Worm (Caenorhabditis elegans) whole organism, late embryonic: ENCODE data around the gene gur-4.

Experiments used
- T23F11.4 ChIP-seq: fragments of 200-800 bp; sonication (Bioruptor generic); optimal IDR thresholded peaks from 2 replicates; lab custom pipeline; 2018; ENCODE audit warnings: mild to moderate bottlenecking, missing genetic modification characterization, missing compliant biosample characterization
- ama-1 ChIP-seq: fragments of 150-350 bp; optimal IDR thresholded peaks from 2 replicates; lab custom pipeline; 2014
- ceh-19 ChIP-seq: fragments of 200-800 bp; sonication (Bioruptor generic); optimal IDR thresholded peaks from 2 replicates; lab custom pipeline; 2018; ENCODE audit warnings: mild to moderate bottlenecking, missing genetic modification characterization, missing compliant biosample characterization
- ceh-24 ChIP-seq: sonication (generic microtip); optimal IDR thresholded peaks from 2 replicates; lab custom pipeline; 2016; ENCODE audit warnings: mild to moderate bottlenecking, missing genetic modification characterization, missing compliant biosample characterization
- ceh-30 ChIP-seq: fragments of 150-350 bp; optimal IDR thresholded peaks from 2 replicates; lab custom pipeline; 2014; ENCODE audit warnings: missing biosample characterization, missing genetic modification characterization
- ceh-9 ChIP-seq: sonication (generic microtip); optimal IDR thresholded peaks from 2 replicates; lab custom pipeline; 2016; ENCODE audit warnings: mild to moderate bottlenecking, missing genetic modification characterization, inconsistent platforms, missing compliant biosample characterization
- ets-4 ChIP-seq: sonication (generic microtip); optimal IDR thresholded peaks from 2 replicates; lab custom pipeline; 2016; ENCODE audit warnings: missing genetic modification characterization, missing compliant biosample characterization
- fkh-10 ChIP-seq: fragments of 150-350 bp; optimal IDR thresholded peaks from 2 replicates; lab custom pipeline; 2014; ENCODE audit warnings: missing biosample characterization, missing genetic modification reagents, missing genetic modification characterization
- pat-9 ChIP-seq: fragments of 200-800 bp; sonication (Bioruptor generic); optimal IDR thresholded peaks from 2 replicates; lab custom pipeline; 2018; ENCODE audit warnings: mild to moderate bottlenecking, missing genetic modification characterization, moderate library complexity, missing compliant biosample characterization
- pqm-1 ChIP-seq: sonication (generic microtip); optimal IDR thresholded peaks from 2 replicates; lab custom pipeline; 2016; ENCODE audit warnings: missing genetic modification characterization, missing compliant biosample characterization
- pros-1 ChIP-seq: fragments of 150-350 bp; optimal IDR thresholded peaks from 2 replicates; lab custom pipeline; 2014; ENCODE audit warnings: missing biosample characterization, missing genetic modification reagents, missing genetic modification characterization
- rnt-1 ChIP-seq: sonication (generic microtip); optimal IDR thresholded peaks from 2 replicates; lab custom pipeline; 2016; ENCODE audit warnings: missing genetic modification characterization, missing compliant biosample characterization
- tbx-2 ChIP-seq: sonication (generic microtip); optimal IDR thresholded peaks from 2 replicates; lab custom pipeline; 2016; ENCODE audit warnings: missing genetic modification characterization, missing compliant biosample characterization
- unc-86 ChIP-seq: sonication (generic microtip); optimal IDR thresholded peaks from 2 replicates; lab custom pipeline; 2016; ENCODE audit warnings: missing genetic modification characterization, missing compliant biosample characterization

ce11 chrII:14064051-14064450 lies 40.5 kb upstream of the gur-4 start:
- TF ChIP-seq tbx-2: no peak
- TF ChIP-seq ceh-19 (GFP tag; lab: Kevin White, UChicago): no peak
- no peak for TF ChIP-seq fkh-10 (GFP tag; lab: Kevin White, UChicago)
- no peak for TF ChIP-seq pros-1 (tag; lab: Kevin White, UChicago)
- TF ChIP-seq ets-4 (tag; lab: Kevin White, UChicago): no peak
- TF ChIP-seq ceh-9: no peak
- TF ChIP-seq ceh-24: no peak
- TF ChIP-seq T23F11.4: no peak
- TF ChIP-seq unc-86 (tag; lab: Kevin White, UChicago): no peak
- no peak for TF ChIP-seq pqm-1
- no peak for TF ChIP-seq rnt-1
- no peak for TF ChIP-seq ceh-30 (tag; lab: Kevin White, UChicago)
- no peak for TF ChIP-seq pat-9 (tag; lab: Kevin White, UChicago)
- TF ChIP-seq ama-1 (lab: Kevin White, UChicago): no peak
